Fruit fly (Drosophila melanogaster): ENCODE data around the gene CG14451.

dm6 chr3L:22713605-22714004 lies 8.3 kb downstream of the CG14451 start:
- TF ChIP-seq Mad (GFP tag; optimal IDR thresholded peaks at IDR 0.05) (no peak), ATbp (GFP tag; optimal IDR thresholded peaks at IDR 0.05) (no peak), CG12236 (GFP tag; optimal IDR thresholded peaks at IDR 0.05) (no peak), Hr3 (GFP tag; optimal IDR thresholded peaks at IDR 0.05) (no peak), en (GFP tag; optimal IDR thresholded peaks at IDR 0.05) (no peak), Oaz (GFP tag; IDR thresholded peaks at IDR 0.05) (no peak), wor (GFP tag; IDR thresholded peaks at IDR 0.05) (no peak), kah (GFP tag; optimal IDR thresholded peaks at IDR 0.05) (no peak), Ssrp (tag; optimal IDR thresholded peaks at IDR 0.05) (no peak), chif (GFP tag; optimal IDR thresholded peaks at IDR 0.05) (no peak), CG43689 (GFP tag; IDR thresholded peaks at IDR 0.05) (no peak)
